Worm (Caenorhabditis elegans) whole organism, late embryonic: ENCODE measurements around the gene rab-7.

ENCODE experiments used
- C08G9.2 ChIP-seq: sonication (generic microtip); optimal IDR thresholded peaks from 2 replicates; lab custom pipeline; 2016; ENCODE audit warnings: mild to moderate bottlenecking, missing genetic modification characterization, moderate library complexity, missing compliant biosample characterization
- C38D4.7 ChIP-seq: fragments of 200-800 bp; sonication (Bioruptor generic); optimal IDR thresholded peaks from 2 replicates; lab custom pipeline; 2018; ENCODE audit warnings: mild to moderate bottlenecking, missing genetic modification characterization, moderate library complexity, missing compliant biosample characterization
- K09A11.1 ChIP-seq: sonication (generic microtip); optimal IDR thresholded peaks from 2 replicates; lab custom pipeline; 2017; ENCODE audit warnings: antibody characterized with exemption, mild to moderate bottlenecking, missing genetic modification characterization, missing compliant biosample characterization; ENCODE audit not compliant: insufficient read depth
- T23F11.4 ChIP-seq: fragments of 200-800 bp; sonication (Bioruptor generic); optimal IDR thresholded peaks from 2 replicates; lab custom pipeline; 2018; ENCODE audit warnings: mild to moderate bottlenecking, missing genetic modification characterization, missing compliant biosample characterization
- Y22D7AL.16 ChIP-seq: sonication (generic microtip); optimal IDR thresholded peaks from 2 replicates; lab custom pipeline; 2016; ENCODE audit warnings: missing genetic modification characterization, missing compliant biosample characterization
- ceh-14 ChIP-seq: sonication (generic microtip); optimal IDR thresholded peaks from 2 replicates; lab custom pipeline; 2016; ENCODE audit warnings: missing genotype, missing genetic modification characterization, missing compliant biosample characterization
- ceh-18 ChIP-seq: sonication (generic microtip); optimal IDR thresholded peaks from 2 replicates; lab custom pipeline; 2016; ENCODE audit warnings: missing genetic modification characterization, missing compliant biosample characterization
- ceh-22 ChIP-seq: sonication (generic microtip); optimal IDR thresholded peaks from 2 replicates; lab custom pipeline; 2017; ENCODE audit warnings: missing biosample characterization, missing genetic modification characterization
- ceh-24 ChIP-seq: sonication (generic microtip); optimal IDR thresholded peaks from 2 replicates; lab custom pipeline; 2016; ENCODE audit warnings: mild to moderate bottlenecking, missing genetic modification characterization, missing compliant biosample characterization
- ceh-31 ChIP-seq: sonication (generic microtip); optimal IDR thresholded peaks from 2 replicates; lab custom pipeline; 2016; ENCODE audit warnings: missing genetic modification characterization, missing compliant biosample characterization
- ceh-48 ChIP-seq: sonication (generic microtip); optimal IDR thresholded peaks from 2 replicates; lab custom pipeline; 2016; ENCODE audit warnings: missing genetic modification characterization, inconsistent platforms, missing compliant biosample characterization
- ceh-9 ChIP-seq: sonication (generic microtip); optimal IDR thresholded peaks from 2 replicates; lab custom pipeline; 2016; ENCODE audit warnings: mild to moderate bottlenecking, missing genetic modification characterization, inconsistent platforms, missing compliant biosample characterization
- che-1 ChIP-seq: sonication (generic microtip); optimal IDR thresholded peaks from 2 replicates; lab custom pipeline; 2016; ENCODE audit warnings: mild to moderate bottlenecking, missing genetic modification characterization, missing compliant biosample characterization
- dmd-4 ChIP-seq: sonication (generic microtip); optimal IDR thresholded peaks from 2 replicates; lab custom pipeline; 2016; ENCODE audit warnings: borderline replicate concordance, missing genetic modification characterization, missing compliant biosample characterization
- dve-1 ChIP-seq: sonication (generic microtip); optimal IDR thresholded peaks from 2 replicates; lab custom pipeline; 2017; ENCODE audit warnings: antibody characterized with exemption, mild to moderate bottlenecking, missing genetic modification characterization, missing compliant biosample characterization
- ets-4 ChIP-seq: sonication (generic microtip); optimal IDR thresholded peaks from 2 replicates; lab custom pipeline; 2016; ENCODE audit warnings: missing genetic modification characterization, missing compliant biosample characterization
- eyg-1 ChIP-seq: sonication (generic microtip); optimal IDR thresholded peaks from 2 replicates; lab custom pipeline; 2016; ENCODE audit warnings: missing genotype, missing genetic modification characterization, missing compliant biosample characterization
- fax-1 ChIP-seq: sonication (generic microtip); optimal IDR thresholded peaks from 2 replicates; lab custom pipeline; 2016; ENCODE audit warnings: missing genotype, missing genetic modification characterization, missing compliant biosample characterization
- fkh-10 ChIP-seq: fragments of 150-350 bp; optimal IDR thresholded peaks from 2 replicates; lab custom pipeline; 2014; ENCODE audit warnings: missing biosample characterization, missing genetic modification reagents, missing genetic modification characterization
- fkh-6 ChIP-seq: sonication (generic microtip); optimal IDR thresholded peaks from 2 replicates; lab custom pipeline; 2016; ENCODE audit warnings: missing genetic modification characterization, missing compliant biosample characterization
- hlh-15 ChIP-seq: sonication (generic microtip); optimal IDR thresholded peaks from 2 replicates; lab custom pipeline; 2016; ENCODE audit warnings: missing genetic modification characterization, missing compliant biosample characterization
- hlh-6 ChIP-seq: sonication (generic microtip); optimal IDR thresholded peaks from 2 replicates; lab custom pipeline; 2016; ENCODE audit warnings: missing genotype, missing genetic modification characterization, missing compliant biosample characterization
- madf-2 ChIP-seq: sonication (generic microtip); optimal IDR thresholded peaks from 2 replicates; lab custom pipeline; 2017; ENCODE audit warnings: missing genetic modification characterization, missing compliant biosample characterization
- nfya-1 ChIP-seq: sonication (generic microtip); optimal IDR thresholded peaks from 2 replicates; lab custom pipeline; 2017; ENCODE audit warnings: missing genetic modification characterization, mild to moderate bottlenecking, missing compliant biosample characterization, antibody characterized with exemption, moderate library complexity
- npax-4 ChIP-seq: sonication (generic microtip); optimal IDR thresholded peaks from 2 replicates; lab custom pipeline; 2016; ENCODE audit warnings: missing genetic modification characterization, missing compliant biosample characterization
- odd-2 ChIP-seq: sonication (generic microtip); optimal IDR thresholded peaks from 2 replicates; lab custom pipeline; 2017; ENCODE audit warnings: antibody characterized with exemption, mild to moderate bottlenecking, missing genetic modification characterization, missing compliant biosample characterization
- pag-3 ChIP-seq: sonication (generic microtip); optimal IDR thresholded peaks from 2 replicates; lab custom pipeline; 2016; ENCODE audit warnings: missing compliant biosample characterization, missing genetic modification characterization, borderline replicate concordance
- pax-1 ChIP-seq: fragments of 150-350 bp; optimal IDR thresholded peaks from 2 replicates; lab custom pipeline; 2014; ENCODE audit warnings: missing biosample characterization, missing genetic modification characterization
- pha-2 ChIP-seq: sonication (generic microtip); optimal IDR thresholded peaks from 2 replicates; lab custom pipeline; 2017; ENCODE audit warnings: mild to moderate bottlenecking, missing genetic modification characterization, missing compliant biosample characterization
- pha-4 ChIP-seq: fragments of 150-350 bp; optimal IDR thresholded peaks from 2 replicates; lab custom pipeline; 2018; ENCODE audit warnings: missing biosample characterization, missing genetic modification reagents, missing genetic modification characterization
- pros-1 ChIP-seq: fragments of 150-350 bp; optimal IDR thresholded peaks from 2 replicates; lab custom pipeline; 2014; ENCODE audit warnings: missing biosample characterization, missing genetic modification reagents, missing genetic modification characterization
- sox-2 ChIP-seq: fragments of 200-800 bp; sonication (Bioruptor generic); IDR thresholded peaks from 2 replicates; pipeline ENCODE4 v1.3.6; 2022; ENCODE audit warnings: missing genetic modification reagents, missing genetic modification characterization, missing compliant biosample characterization
- tbx-2 ChIP-seq: sonication (generic microtip); optimal IDR thresholded peaks from 2 replicates; lab custom pipeline; 2016; ENCODE audit warnings: missing genetic modification characterization, missing compliant biosample characterization
- tbx-7 ChIP-seq: sonication (generic microtip); optimal IDR thresholded peaks from 2 replicates; lab custom pipeline; 2016; ENCODE audit warnings: missing genotype, missing genetic modification characterization, missing compliant biosample characterization
- unc-3 ChIP-seq, 2 experiments: fragments of 200-800 bp in 1 of 2; sonication (Bioruptor generic) in 1 of 2; sonication (generic microtip) in 1 of 2; conservative IDR thresholded peaks in 1 of 2; optimal IDR thresholded peaks in 1 of 2; 2 replicates each; pipeline versions ENCODE4 v1.3.6 to Lab custom; 2016 to 2022; ENCODE audit warnings: missing compliant biosample characterization in 2 of 2, missing genetic modification characterization in 2 of 2, missing genetic modification reagents in 1 of 2
- unc-86 ChIP-seq: sonication (generic microtip); optimal IDR thresholded peaks from 2 replicates; lab custom pipeline; 2016; ENCODE audit warnings: missing genetic modification characterization, missing compliant biosample characterization

The rab-7 gene

DNA sequence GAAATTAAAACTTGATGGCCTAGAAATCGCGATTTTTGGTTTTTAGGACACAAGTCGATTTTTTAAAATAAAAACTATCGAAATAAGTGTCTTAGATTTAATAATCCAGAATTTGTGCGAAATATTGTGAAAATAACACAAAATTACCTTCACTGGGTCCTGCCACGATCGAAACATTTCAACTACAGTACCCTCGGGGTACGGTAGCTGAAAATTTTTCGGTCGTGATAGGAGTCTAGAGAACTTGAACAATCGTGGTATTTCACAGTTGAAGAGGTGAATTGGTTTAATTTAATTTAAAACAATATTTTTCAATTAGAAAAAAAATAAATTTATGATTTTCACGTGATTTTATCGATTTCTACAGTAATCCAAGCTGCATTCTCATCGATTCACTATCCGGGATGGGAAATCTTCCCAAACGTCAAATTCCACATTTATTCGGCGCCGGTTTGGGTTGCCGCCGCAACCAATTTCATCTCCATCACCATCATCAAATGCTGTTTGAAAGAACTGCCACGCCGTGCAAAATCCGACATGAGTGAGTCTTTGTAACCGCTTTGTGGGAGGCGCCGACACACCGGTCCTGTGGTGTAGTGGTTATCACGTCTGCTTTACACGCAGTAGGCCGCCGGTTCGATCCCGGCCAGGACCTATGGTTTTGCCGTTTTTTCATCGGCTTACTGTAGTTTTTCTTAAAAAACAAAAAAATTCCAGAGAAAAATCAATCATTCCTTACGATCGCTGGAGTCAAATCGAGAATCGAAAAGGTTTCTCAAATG, 7.7 kb downstream of the rab-7 start (continued):
- no peak for TF ChIP-seq pag-3
- no peak for TF ChIP-seq ceh-24
- TF ChIP-seq fax-1 (tag; lab: Kevin White, UChicago), result no peak
- peak; percentile 8 for TF ChIP-seq hlh-15 (tag; lab: Kevin White, UChicago)
- no peak for TF ChIP-seq pax-1 (tag; lab: Kevin White, UChicago)
- peak; percentile 44 for TF ChIP-seq dmd-4 (tag; lab: Kevin White, UChicago)
- TF ChIP-seq Y22D7AL.16 (tag; lab: Kevin White, UChicago), result peak; percentile 3
- peak; percentile 39 for TF ChIP-seq unc-86
- no peak for TF ChIP-seq ets-4 (tag; lab: Kevin White, UChicago)
- peak; percentile 48; the same call in 1 of the 2 replicates for TF ChIP-seq unc-3 (GFP tag; conservative IDR thresholded peaks at IDR 0.05; lab: Robert Waterston, UW)
- no peak for TF ChIP-seq unc-3 (tag; optimal IDR thresholded peaks at IDR 0.05; lab: Kevin White, UChicago)
- peak; percentile 40 for TF ChIP-seq nfya-1 (tag; lab: Kevin White, UChicago)
- no peak for TF ChIP-seq fkh-6 (tag; lab: Kevin White, UChicago)
- no peak for TF ChIP-seq pha-4
- peak; percentile 53 for TF ChIP-seq hlh-6
- TF ChIP-seq sox-2 (GFP tag; lab: Robert Waterston, UW), result peak; percentile 5; the same call in 1 of the 2 replicates
- peak; percentile 23 for TF ChIP-seq ceh-31 (tag; lab: Kevin White, UChicago)
- peak; percentile 40 for TF ChIP-seq ceh-48
- no peak for TF ChIP-seq odd-2
- TF ChIP-seq madf-2 (tag; lab: Kevin White, UChicago), result peak; percentile 11
- TF ChIP-seq ceh-18 (tag; lab: Kevin White, UChicago), result peak; percentile 44
- TF ChIP-seq ceh-14 (tag; lab: Kevin White, UChicago), result peak; percentile 61

- TF ChIP-seq dve-1 (tag; lab: Kevin White, UChicago), result peak; percentile 82
- TF ChIP-seq hlh-6, result no peak
These were observed 11.9 kb downstream of the rab-7 start for ce11 chrII:11954811-11955210.

DNA sequence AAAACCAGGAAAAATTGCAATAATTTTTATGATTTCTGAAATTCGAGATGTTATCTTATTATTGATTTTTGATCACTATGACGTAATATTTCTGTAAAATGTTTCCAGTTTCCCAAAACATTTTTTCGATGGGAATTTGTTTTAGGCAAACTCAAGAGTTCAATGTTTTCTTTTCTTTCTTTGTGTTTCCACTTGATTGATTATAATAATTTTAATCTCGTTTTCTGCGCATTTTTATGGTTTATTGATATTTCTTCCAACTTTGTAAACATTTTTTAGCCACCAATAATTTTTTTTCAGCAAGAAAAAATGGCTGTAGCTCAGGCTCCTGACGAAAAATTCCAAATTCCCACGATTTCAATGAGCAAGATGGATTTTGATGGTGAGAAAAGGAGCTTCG, 12.5 kb downstream of the rab-7 start, which contains the start of gene W03C9.6:
W03C9.6 (plus strand) TSS at position 301 of the 400 bp plus-strand sequence.
- TF ChIP-seq dmd-4 (tag; lab: Kevin White, UChicago) (no peak), tbx-2 (no peak), K09A11.1 (tag; lab: Kevin White, UChicago) (no peak), T23F11.4 (no peak), C38D4.7 (GFP tag; lab: Kevin White, UChicago) (no peak), C08G9.2 (no peak), fkh-10 (no peak), ets-4 (tag; lab: Kevin White, UChicago) (no peak), Y22D7AL.16 (tag; lab: Kevin White, UChicago) (no peak), unc-86 (no peak), eyg-1 (tag; lab: Kevin White, UChicago) (no peak)

ce11 chrII:11952963-11953362, 13.8 kb downstream of the rab-7 start:
- TF ChIP-seq pha-4, result no peak
- TF ChIP-seq, all 69 proteins: peak for 0

DNA sequence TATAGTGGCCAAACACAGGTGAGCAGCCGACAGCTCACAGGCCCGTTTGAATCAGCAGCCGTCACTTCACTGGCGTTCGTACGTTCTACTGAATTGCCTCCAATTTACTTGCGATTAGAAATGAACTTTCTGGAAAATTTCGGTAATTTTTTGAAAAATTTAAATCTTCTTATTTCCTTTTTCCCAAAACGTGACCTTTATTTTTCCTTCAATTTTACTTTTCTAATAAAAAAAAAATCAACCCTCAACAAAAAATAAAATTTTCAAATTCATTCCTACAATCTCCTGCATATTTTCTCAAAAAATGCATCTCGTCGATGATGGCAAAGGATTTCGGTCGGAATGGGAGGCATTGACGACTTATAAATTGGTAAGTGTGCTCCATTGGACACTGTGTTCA, 18.3 kb downstream of the rab-7 start, which contains the start of gene W03C9.8:
W03C9.8 (plus strand) TSS at position 301 of the 400 bp plus-strand sequence.
- no peak for TF ChIP-seq pha-2 (tag; lab: Kevin White, UChicago)

ce11 chrII:11936393-11936792, 30.3 kb downstream of the rab-7 start:
- TF ChIP-seq pag-3 (no peak), pros-1 (tag; lab: Kevin White, UChicago) (no peak), pha-2 (tag; lab: Kevin White, UChicago) (no peak), npax-4 (no peak), T23F11.4 (no peak), che-1 (tag; lab: Kevin White, UChicago) (no peak), tbx-7 (no peak), ceh-9 (tag; lab: Kevin White, UChicago) (no peak), ceh-31 (tag; lab: Kevin White, UChicago) (no peak), ets-4 (tag; lab: Kevin White, UChicago) (no peak), ceh-22 (tag; lab: Kevin White, UChicago) (no peak), ceh-48 (no peak), pha-4 (no peak)
